Fruit fly (Drosophila melanogaster): ENCODE results near the gene CG11594.
A peak's percentile ranks its signal among the peaks of the same experiment; 100 is the strongest.

Gene CG11594

dm6 chr3L:3983466-3983946 lies 42.3 kb downstream of the CG11594 start, which contains the start of gene scrt (continued):
- no peak; the same call in 2 of the 3 replicates for TF ChIP-seq CG14860 (GFP tag; IDR thresholded peaks at IDR 0.05; ENCODE audit: partially characterized antibody)
- no peak for TF ChIP-seq CG7745 (tag; optimal IDR thresholded peaks at IDR 0.05)
- TF ChIP-seq gcm (GFP tag; optimal IDR thresholded peaks at IDR 0.05), result no peak
- TF ChIP-seq D (optimal IDR thresholded peaks at IDR 0.05), result peak; percentile 55
- peak; percentile 57 for TF ChIP-seq D (GFP tag; optimal IDR thresholded peaks at IDR 0.05)
- peak; percentile 51 for TF ChIP-seq HmgZ (tag; optimal IDR thresholded peaks at IDR 0.05)
- peak; percentile 41 for TF ChIP-seq kni (GFP tag; optimal IDR thresholded peaks at IDR 0.05)
- TF ChIP-seq Chrac-16 (GFP tag; optimal IDR thresholded peaks at IDR 0.05), result no peak
- no peak for TF ChIP-seq mirr (GFP tag; optimal IDR thresholded peaks at IDR 0.05)
- no peak for TF ChIP-seq Doc2 (GFP tag; IDR thresholded peaks at IDR 0.05)
- TF ChIP-seq Lhr (GFP tag; optimal IDR thresholded peaks at IDR 0.05), result no peak
- TF ChIP-seq zen (tag; optimal IDR thresholded peaks at IDR 0.05), result peak; percentile 95
- peak; percentile 38 for TF ChIP-seq CG8290 (GFP tag; optimal IDR thresholded peaks at IDR 0.05)
- peak in 1 of 2 experiments; percentile 59 for TF ChIP-seq CG8290 (tag; optimal IDR thresholded peaks at IDR 0.05)
- peak; percentile 82 for TF ChIP-seq Ets65A (GFP tag)
- no peak for TF ChIP-seq wdn (GFP tag; IDR thresholded peaks at IDR 0.05)
- no peak for TF ChIP-seq CG31388 (GFP tag; optimal IDR thresholded peaks at IDR 0.05)
- no peak for TF ChIP-seq sqz (GFP tag; optimal IDR thresholded peaks at IDR 0.05)
- peak; percentile 21 for TF ChIP-seq Ets97D (GFP tag; optimal IDR thresholded peaks at IDR 0.05)
- no peak for TF ChIP-seq CG16779 (GFP tag; IDR thresholded peaks at IDR 0.05)
- no peak for TF ChIP-seq Dref (GFP tag; IDR thresholded peaks at IDR 0.05)
- TF ChIP-seq CG5953 (GFP tag; IDR thresholded peaks at IDR 0.05), result no peak; the same call in 1 of the 2 replicates
- no peak for TF ChIP-seq lov (optimal IDR thresholded peaks at IDR 0.05)
- peak; percentile 32; the same call in 1 of the 3 replicates for TF ChIP-seq lov (GFP tag; IDR thresholded peaks at IDR 0.05)
- TF ChIP-seq so (GFP tag; IDR thresholded peaks at IDR 0.05), result peak; percentile 25; the same call in 1 of the 3 replicates
- TF ChIP-seq tgo (GFP tag; IDR thresholded peaks at IDR 0.05), result 0 out of 3 replicates have a peak, but pooled peaks have one; percentile 27
- peak; percentile 66 for TF ChIP-seq CG13287 (GFP tag; IDR thresholded peaks at IDR 0.05; ENCODE audit: partially characterized antibody)
- TF ChIP-seq jigr1 (GFP tag; IDR thresholded peaks at IDR 0.05), result no peak
- TF ChIP-seq CG1603 (tag; optimal IDR thresholded peaks at IDR 0.05), result peak; percentile 54
- TF ChIP-seq ac (GFP tag; optimal IDR thresholded peaks at IDR 0.05), result no peak
- TF ChIP-seq ftz-f1 (GFP tag; optimal IDR thresholded peaks at IDR 0.05), result no peak
- TF ChIP-seq CG11560 (tag; IDR thresholded peaks at IDR 0.05), result no peak
- TF ChIP-seq NK7.1 (GFP tag; optimal IDR thresholded peaks at IDR 0.05), result no peak
- no peak for TF ChIP-seq mam (GFP tag; optimal IDR thresholded peaks at IDR 0.05)
- no peak for TF ChIP-seq dm (GFP tag; optimal IDR thresholded peaks at IDR 0.05)
- TF ChIP-seq dpn (GFP tag; optimal IDR thresholded peaks at IDR 0.05), result peak in 1 of 2 experiments; percentile 9
- TF ChIP-seq CG12391 (tag; optimal IDR thresholded peaks at IDR 0.05), result peak; percentile 72
- TF ChIP-seq ara (GFP tag; IDR thresholded peaks at IDR 0.05), result peak; percentile 79
- TF ChIP-seq corto (GFP tag; optimal IDR thresholded peaks at IDR 0.05), result no peak
- TF ChIP-seq gce (GFP tag; IDR thresholded peaks at IDR 0.05), result 0 out of 3 replicates have a peak, but pooled peaks have one; percentile 21
- no peak for TF ChIP-seq dan (GFP tag; IDR thresholded peaks at IDR 0.05)
- no peak for TF ChIP-seq CG15011 (GFP tag; optimal IDR thresholded peaks at IDR 0.05)
- TF ChIP-seq Max (GFP tag; optimal IDR thresholded peaks at IDR 0.05), result peak; percentile 14
- TF ChIP-seq HmgD (GFP tag; optimal IDR thresholded peaks at IDR 0.05), result peak; percentile 18
- TF ChIP-seq Ravus (GFP tag; IDR thresholded peaks at IDR 0.05), result no peak
- TF ChIP-seq CG9727 (GFP tag; optimal IDR thresholded peaks at IDR 0.05), result peak; percentile 86
- 0 out of 3 replicates have a peak, but pooled peaks have one; percentile 44 for TF ChIP-seq CG17361 (GFP tag; IDR thresholded peaks at IDR 0.05)
- TF ChIP-seq CG8924 (tag; optimal IDR thresholded peaks at IDR 0.05), result peak; percentile 76
- TF ChIP-seq CG18764 (GFP tag; optimal IDR thresholded peaks at IDR 0.05), result peak; percentile 100
- TF ChIP-seq CG3163 (GFP tag; optimal IDR thresholded peaks at IDR 0.05), result peak; percentile 7
- TF ChIP-seq CG11695 (GFP tag; IDR thresholded peaks at IDR 0.05), result no peak
- no peak for TF ChIP-seq HHEX (GFP tag; optimal IDR thresholded peaks at IDR 0.05)

Measured in whole organism, embryonic.